Worm (Caenorhabditis elegans) whole organism, midembryonic: ENCODE data around the gene sluh-7.

Experiments
- cog-1 ChIP-seq: sonication (generic microtip); optimal IDR thresholded peaks from 2 replicates; lab custom pipeline; 2016; ENCODE audit warnings: missing genetic modification characterization, missing compliant biosample characterization
- flt-1 ChIP-seq: fragments of 200-800 bp; sonication (Bioruptor generic); IDR thresholded peaks from 2 replicates; pipeline ENCODE4 v1.3.6; 2022; ENCODE audit warnings: missing genetic modification characterization, missing compliant biosample characterization
- tab-1 ChIP-seq: fragments of 200-800 bp; sonication (Bioruptor generic); IDR thresholded peaks from 2 replicates; pipeline ENCODE4 v1.3.6; 2022; ENCODE audit warnings: missing genetic modification characterization, missing compliant biosample characterization

- no peak for TF ChIP-seq tab-1
- TF ChIP-seq flt-1 (GFP tag; lab: Robert Waterston, UW) = no peak
- no peak for TF ChIP-seq cog-1 (tag; lab: Kevin White, UChicago)
These were observed 26.5 kb upstream of the sluh-7 start, which contains the start of gene pqn-2 for ce11 chrV:10382142-10382541.
